Worm (Caenorhabditis elegans): ENCODE data around the gene T14G8.6.

T14G8.6 gene

DNA sequence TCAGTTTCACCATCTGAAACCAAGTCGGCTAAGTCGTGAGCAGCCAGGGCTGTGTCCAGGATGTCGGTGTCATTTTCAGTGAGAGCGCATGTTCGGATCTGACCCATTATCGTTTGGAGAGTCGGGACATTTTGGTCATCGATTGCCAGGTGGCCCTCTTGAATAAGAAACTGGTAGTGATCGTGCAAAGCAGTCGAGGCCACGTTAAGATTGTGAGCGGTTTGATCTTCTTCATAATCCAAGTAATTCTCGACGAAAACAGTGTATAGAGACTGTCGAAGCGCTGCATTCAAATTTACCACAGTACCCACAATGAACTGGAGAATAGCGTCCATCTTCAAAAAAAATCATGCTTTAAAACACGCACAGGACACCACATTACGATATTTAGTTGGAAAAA lies at the start of gene T14G8.6:
Gene T14G8.6, minus strand, starts transcription at position 338 of the 400 bp plus-strand sequence.
- TF ChIP-seq somi-1 (GFP tag; optimal IDR thresholded peaks at IDR 0.05) (no peak), F39B2.1 (GFP tag; IDR thresholded peaks at IDR 0.05) (no peak), ztf-18 (tag; optimal IDR thresholded peaks at IDR 0.05) (no peak), snpc-3.4 (tag; optimal IDR thresholded peaks at IDR 0.05) (no peak), aptf-3 (GFP tag; IDR thresholded peaks at IDR 0.05) (no peak), dpl-1 (GFP tag; optimal IDR thresholded peaks at IDR 0.05) (no peak), pbrm-1 (GFP tag; IDR thresholded peaks at IDR 0.05) (no peak), ama-1 (optimal IDR thresholded peaks at IDR 0.05) (no peak), ama-1 (GFP tag; optimal IDR thresholded peaks at IDR 0.05) (no peak), let-607 (tag; optimal IDR thresholded peaks at IDR 0.05) (no peak), B0261.1 (tag; optimal IDR thresholded peaks at IDR 0.05) (no peak)

DNA sequence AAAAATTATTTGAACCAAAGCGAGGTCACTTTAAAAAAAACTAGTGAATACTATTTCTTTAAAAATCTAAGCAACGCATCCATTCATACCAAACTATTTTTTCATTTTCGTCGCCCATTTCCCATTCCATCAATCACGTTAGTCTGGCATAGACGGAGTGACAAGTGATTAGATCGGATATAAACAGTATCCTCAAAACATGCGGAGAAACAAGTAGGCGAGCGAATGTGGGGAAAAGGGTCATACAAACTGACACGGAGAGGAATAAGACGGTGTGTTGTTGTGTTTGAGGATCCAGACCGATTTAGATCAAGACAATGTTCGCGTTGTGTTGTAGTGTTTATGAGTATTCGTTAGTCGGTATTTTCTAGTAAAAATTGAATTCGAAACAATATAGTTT lies 49.8 kb upstream of the T14G8.6 start:
- TF ChIP-seq ccch-3 (GFP tag; optimal IDR thresholded peaks at IDR 0.05), result no peak
- TF ChIP-seq snpc-4 (GFP tag; optimal IDR thresholded peaks at IDR 0.05), result no peak
- no peak for TF ChIP-seq snpc-4 (tag; optimal IDR thresholded peaks at IDR 0.05)
- TF ChIP-seq attf-6 (GFP tag; IDR thresholded peaks at IDR 0.05), result no peak
- TF ChIP-seq egl-18 (GFP tag; IDR thresholded peaks at IDR 0.05), result 0 out of 2 replicates have a peak, but pooled peaks have one; percentile 23
- TF ChIP-seq nhr-27 (tag; optimal IDR thresholded peaks at IDR 0.05), result no peak

DNA sequence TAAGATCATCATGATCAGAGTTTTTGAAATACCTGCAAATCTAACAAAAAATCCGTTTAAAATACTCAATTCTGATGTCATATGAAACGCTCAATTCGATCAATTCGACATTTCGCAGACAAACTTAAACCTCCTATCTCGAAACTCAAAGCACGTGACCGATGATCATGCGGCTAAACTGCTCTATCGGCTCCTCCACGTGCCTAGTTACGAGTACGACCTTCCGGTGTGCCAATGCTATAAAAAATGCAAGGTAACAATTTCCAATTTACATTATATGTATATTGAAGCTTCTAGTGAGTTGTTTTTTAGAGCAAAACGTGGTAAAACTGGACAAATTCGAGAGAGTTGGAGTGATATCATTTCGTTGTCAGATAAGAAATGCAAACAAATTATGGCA lies 48.6 kb upstream of the T14G8.6 start:
- TF ChIP-seq gei-17 (GFP tag; optimal IDR thresholded peaks at IDR 0.05) (no peak), egl-44 (GFP tag; IDR thresholded peaks at IDR 0.05) (0 out of 2 replicates have a peak, but pooled peaks have one; percentile 12), F10E7.11 (tag; optimal IDR thresholded peaks at IDR 0.05) (no peak), unc-62 (GFP tag; optimal IDR thresholded peaks at IDR 0.05) (no peak), efl-1 (GFP tag; optimal IDR thresholded peaks at IDR 0.05) (no peak), nhr-80 (tag; optimal IDR thresholded peaks at IDR 0.05) (peak; percentile 57), D2030.7 (GFP tag; IDR thresholded peaks at IDR 0.05) (no peak), madf-3 (GFP tag; IDR thresholded peaks at IDR 0.05) (no peak), attf-6 (GFP tag; IDR thresholded peaks at IDR 0.05) (no peak), hlh-26 (GFP tag; conservative IDR thresholded peaks at IDR 0.05) (no peak), lsl-1 (GFP tag; optimal IDR thresholded peaks at IDR 0.05) (no peak), nhr-90 (tag; optimal IDR thresholded peaks at IDR 0.05) (peak; percentile 48), Y56A3A.18 (GFP tag; IDR thresholded peaks at IDR 0.05) (0 out of 2 replicates have a peak, but pooled peaks have one; percentile 36), cebp-2 (GFP tag; IDR thresholded peaks at IDR 0.05) (no peak), cebp-1 (GFP tag; IDR thresholded peaks at IDR 0.05) (no peak), cebp-1 (tag; optimal IDR thresholded peaks at IDR 0.05) (peak; percentile 65), F39B2.1 (GFP tag; IDR thresholded peaks at IDR 0.05) (no peak), nfya-1 (tag; optimal IDR thresholded peaks at IDR 0.05; ENCODE audit: borderline replicate concordance, insufficient read depth) (no peak), ceh-79 (tag; optimal IDR thresholded peaks at IDR 0.05) (no peak), C06A6.2 (GFP tag; conservative IDR thresholded peaks at IDR 0.05) (no peak), nhr-120 (GFP tag; IDR thresholded peaks at IDR 0.05) (no peak), tlf-1 (GFP tag; optimal IDR thresholded peaks at IDR 0.05) (no peak), lir-1 (GFP tag; conservative IDR thresholded peaks at IDR 0.05) (no peak; the same call in 1 of the 2 replicates), ztf-3 (GFP tag; optimal IDR thresholded peaks at IDR 0.05) (no peak), attf-3 (GFP tag; conservative IDR thresholded peaks at IDR 0.05) (no peak), ztf-22 (GFP tag; optimal IDR thresholded peaks at IDR 0.05) (no peak), madf-10 (tag; optimal IDR thresholded peaks at IDR 0.05) (peak; percentile 5), ets-4 (GFP tag; optimal IDR thresholded peaks at IDR 0.05) (peak; percentile 12), Y79H2A.3 (GFP tag; conservative IDR thresholded peaks at IDR 0.05) (no peak; the same call in 1 of the 2 replicates), hmg-20 (GFP tag; IDR thresholded peaks at IDR 0.05) (no peak), aptf-3 (GFP tag; IDR thresholded peaks at IDR 0.05) (no peak), F22D6.2 (tag; optimal IDR thresholded peaks at IDR 0.05) (no peak), tbp1 (GFP tag; optimal IDR thresholded peaks at IDR 0.05) (peak; percentile 31)

All from whole organism, young adult.